Fruit fly (Drosophila melanogaster) whole organism, adult: ENCODE measurements around the gene CG11629.

ENCODE experiments used
- CG11617 ChIP-seq: fragments of 200-800 bp; sonication (Bioruptor generic); optimal IDR thresholded peaks from 2 replicates; lab custom pipeline; 2017; ENCODE audit warnings: mild to moderate bottlenecking, missing biosample characterization, missing genetic modification reagents, missing genetic modification characterization
- CG12768 ChIP-seq: fragments of 200-800 bp; sonication (Bioruptor generic); optimal IDR thresholded peaks from 2 replicates; lab custom pipeline; 2017; ENCODE audit warnings: missing biosample characterization, missing genetic modification characterization, mild to moderate bottlenecking, moderate library complexity, missing genetic modification reagents
- CG14711 ChIP-seq: fragments of 200-800 bp; sonication (Bioruptor generic); optimal IDR thresholded peaks from 2 replicates; lab custom pipeline; 2018; ENCODE audit warnings: missing biosample characterization, mild to moderate bottlenecking, missing genetic modification characterization, moderate library complexity
- CG1620 ChIP-seq: fragments of 200-800 bp; sonication (Bioruptor generic); optimal IDR thresholded peaks from 2 replicates; lab custom pipeline; 2016; ENCODE audit warnings: missing biosample characterization, missing genetic modification characterization
- CG33017 ChIP-seq: fragments of 200-800 bp; sonication (Bioruptor generic); optimal IDR thresholded peaks from 2 replicates; lab custom pipeline; 2018; ENCODE audit warnings: missing biosample characterization, mild to moderate bottlenecking, missing genetic modification characterization, moderate library complexity
- CG5204 ChIP-seq: fragments of 200-800 bp; sonication (Bioruptor generic); optimal IDR thresholded peaks from 2 replicates; lab custom pipeline; 2016; ENCODE audit warnings: missing biosample characterization, missing genetic modification characterization
- CG7045 ChIP-seq: fragments of 200-800 bp; sonication (Bioruptor generic); optimal IDR thresholded peaks from 2 replicates; lab custom pipeline; 2017; ENCODE audit warnings: missing biosample characterization, mild to moderate bottlenecking, missing genetic modification characterization
- CG7101 ChIP-seq: fragments of 200-800 bp; sonication (Bioruptor generic); optimal IDR thresholded peaks from 2 replicates; lab custom pipeline; 2018; ENCODE audit warnings: missing biosample characterization, mild to moderate bottlenecking, missing genetic modification characterization, moderate library complexity
- Clk ChIP-seq: fragments of 200-800 bp; sonication (Bioruptor generic); optimal IDR thresholded peaks from 2 replicates; lab custom pipeline; 2017; ENCODE audit warnings: missing biosample characterization, missing genetic modification characterization
- Crg-1 ChIP-seq: fragments of 200-800 bp; sonication (Bioruptor generic); optimal IDR thresholded peaks from 2 replicates; lab custom pipeline; 2016; ENCODE audit warnings: missing biosample characterization, missing genetic modification characterization
- Hr96 ChIP-seq: fragments of 200-800 bp; sonication (Bioruptor generic); optimal IDR thresholded peaks from 2 replicates; lab custom pipeline; 2016; ENCODE audit warnings: missing biosample characterization, missing genetic modification characterization
- Mnt ChIP-seq: fragments of 200-800 bp; sonication (Bioruptor generic); optimal IDR thresholded peaks from 2 replicates; lab custom pipeline; 2016; ENCODE audit warnings: missing biosample characterization, mild to moderate bottlenecking, missing genetic modification characterization
- bab1 ChIP-seq: fragments of 200-800 bp; sonication (Bioruptor generic); optimal IDR thresholded peaks from 3 replicates; lab custom pipeline; 2019; ENCODE audit warnings: missing biosample characterization, mild to moderate bottlenecking, missing genetic modification characterization, moderate library complexity
- cic ChIP-seq: fragments of 200-800 bp; sonication (Bioruptor generic); optimal IDR thresholded peaks from 2 replicates; lab custom pipeline; 2017; ENCODE audit warnings: missing biosample characterization, mild to moderate bottlenecking, missing genetic modification characterization, moderate library complexity
- cnc ChIP-seq, 2 experiments: fragments of >200 bp; optimal IDR thresholded peaks; 2 replicates each; lab custom pipeline; 2017
- kay ChIP-seq: fragments of 200-800 bp; sonication (Bioruptor generic); peaks from one replicate; lab custom pipeline; 2016; ENCODE audit warnings: missing biosample characterization, missing genetic modification characterization, borderline replicate concordance
- ovo ChIP-seq: fragments of 200-800 bp; sonication (Bioruptor generic); optimal IDR thresholded peaks from 2 replicates; lab custom pipeline; 2016; ENCODE audit warnings: missing biosample characterization, missing genetic modification characterization
- pad ChIP-seq: fragments of 200-800 bp; sonication (Bioruptor generic); optimal IDR thresholded peaks from 3 replicates; lab custom pipeline; 2017; ENCODE audit warnings: missing biosample characterization, missing genetic modification characterization, mild to moderate bottlenecking, moderate library complexity, missing genetic modification reagents
- tj ChIP-seq: fragments of 200-800 bp; sonication (Bioruptor generic); optimal IDR thresholded peaks from 3 replicates; lab custom pipeline; 2017; ENCODE audit warnings: missing biosample characterization, mild to moderate bottlenecking, missing genetic modification characterization, moderate library complexity
- toe ChIP-seq: fragments of 200-800 bp; sonication (Bioruptor generic); optimal IDR thresholded peaks from 2 replicates; lab custom pipeline; 2016; ENCODE audit warnings: missing biosample characterization, missing genetic modification characterization

Gene CG11629

DNA sequence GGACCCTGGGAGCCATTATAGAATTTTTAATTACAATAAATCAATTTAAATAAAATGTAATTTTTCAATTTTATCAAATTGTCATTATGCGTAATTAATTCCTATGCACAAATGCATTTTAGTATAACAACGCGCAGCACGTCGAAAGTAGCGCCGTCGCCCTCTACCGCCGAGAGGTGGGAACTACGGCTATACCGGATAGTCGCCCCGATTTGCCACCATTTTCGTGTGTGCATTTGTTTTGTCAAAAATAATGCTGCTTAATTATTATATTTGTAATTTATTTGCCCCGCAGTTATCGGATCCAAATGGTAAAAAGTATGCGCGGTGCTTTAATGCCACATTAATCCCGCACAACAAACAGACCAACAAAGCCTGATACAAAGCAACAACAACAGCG lies 6.1 kb upstream of the CG11629 start:
- TF ChIP-seq CG7101 (tag; lab: Kevin White, UChicago), result no peak
- TF ChIP-seq CG12768 (GFP tag; lab: Kevin White, UChicago), result no peak
- TF ChIP-seq tj (GFP tag; lab: Kevin White, UChicago), result no peak
- TF ChIP-seq Crg-1 (GFP tag; lab: Kevin White, UChicago), result no peak
- no peak for TF ChIP-seq CG5204 (GFP tag; lab: Kevin White, UChicago)
- no peak for TF ChIP-seq bab1
- no peak for TF ChIP-seq Hr96 (GFP tag; lab: Kevin White, UChicago)
- TF ChIP-seq CG33017, result no peak
- TF ChIP-seq ovo (GFP tag; lab: Kevin White, UChicago), result no peak
- TF ChIP-seq kay (GFP tag; lab: Kevin White, UChicago), result no peak
- no peak for TF ChIP-seq cic

DNA sequence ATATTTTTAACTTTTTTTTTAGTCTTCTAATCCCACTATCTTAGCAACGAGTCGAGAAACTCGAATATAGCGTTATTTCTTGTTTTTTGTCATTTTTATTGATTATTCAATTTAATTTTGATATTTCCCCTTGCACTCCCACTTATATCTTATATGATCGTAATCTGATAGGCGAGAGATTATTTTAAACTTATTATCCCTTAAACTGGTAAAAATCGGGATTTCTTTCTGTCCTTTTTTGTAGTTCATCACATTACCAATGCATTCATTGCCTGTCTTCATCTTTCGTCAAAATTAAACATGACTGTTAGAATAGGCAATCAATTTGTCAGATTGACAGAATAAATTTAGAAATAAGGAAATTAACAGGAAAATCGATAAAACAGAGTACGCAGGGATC lies 4.6 kb upstream of the CG11629 start, which contains the start of gene CG1421:
Gene CG1421, plus strand, starts transcription at position 301 of the 400 bp plus-strand sequence.
- TF ChIP-seq Clk (no peak), toe (GFP tag; lab: Kevin White, UChicago) (no peak), CG12768 (GFP tag; lab: Kevin White, UChicago) (no peak), bab1 (no peak), Hr96 (GFP tag; lab: Kevin White, UChicago) (no peak), cnc (optimal IDR thresholded peaks at IDR 0.05; lab: Kevin White, UChicago) (no peak), CG1620 (GFP tag; lab: Kevin White, UChicago) (no peak), Mnt (GFP tag; lab: Kevin White, UChicago) (no peak), CG7045 (no peak)

DNA sequence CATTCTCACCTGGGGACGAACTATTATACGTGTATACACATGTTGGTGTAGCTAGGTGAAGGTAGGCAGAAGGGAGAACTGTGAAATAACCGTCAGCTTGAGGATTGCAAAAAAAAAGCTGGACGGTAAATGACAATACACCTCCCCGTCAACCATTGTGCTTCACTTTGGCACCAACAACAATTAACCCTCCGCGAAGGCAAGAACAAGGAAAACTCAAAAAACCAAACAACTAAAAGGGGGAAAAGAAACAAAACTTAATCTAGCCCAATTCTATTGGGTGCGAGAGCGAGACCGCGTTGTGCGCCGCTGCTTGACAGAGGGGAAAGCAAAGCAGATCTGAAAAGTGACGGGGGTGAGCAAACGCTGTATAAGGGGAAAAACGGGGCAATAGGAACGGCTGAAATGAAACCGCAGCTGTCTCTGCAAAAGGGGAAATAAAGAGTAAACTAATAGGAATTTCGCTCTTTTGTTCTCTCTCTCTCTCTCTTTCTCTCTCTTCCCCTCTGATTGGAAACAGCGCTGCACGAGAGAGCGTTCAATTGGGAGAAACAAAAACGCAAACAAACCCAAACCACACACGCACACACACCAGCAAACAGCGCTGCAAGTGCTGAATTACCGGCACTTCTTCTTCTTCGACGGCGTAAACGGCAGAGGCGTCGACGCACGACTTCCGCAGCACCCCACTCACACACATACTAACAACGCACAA lies 1.1 kb upstream of the CG11629 start:
- TF ChIP-seq Hr96 (GFP tag; lab: Kevin White, UChicago) (peak; percentile 7), kay (GFP tag; lab: Kevin White, UChicago) (no peak), Mnt (GFP tag; lab: Kevin White, UChicago) (no peak), bab1 (no peak), tj (GFP tag; lab: Kevin White, UChicago) (no peak), Clk (no peak), cnc (optimal IDR thresholded peaks at IDR 0.05; lab: Kevin White, UChicago) (no peak), pad (GFP tag; lab: Kevin White, UChicago) (peak; percentile 100), CG1620 (GFP tag; lab: Kevin White, UChicago) (no peak), cic (no peak), CG12768 (GFP tag; lab: Kevin White, UChicago) (no peak), toe (GFP tag; lab: Kevin White, UChicago) (no peak), CG7045 (no peak), CG5204 (GFP tag; lab: Kevin White, UChicago) (no peak), ovo (GFP tag; lab: Kevin White, UChicago) (peak; percentile 35), CG14711 (no peak), CG7101 (tag; lab: Kevin White, UChicago) (no peak), CG33017 (no peak), CG11617 (GFP tag; lab: Kevin White, UChicago) (no peak), Crg-1 (GFP tag; lab: Kevin White, UChicago) (no peak)

DNA sequence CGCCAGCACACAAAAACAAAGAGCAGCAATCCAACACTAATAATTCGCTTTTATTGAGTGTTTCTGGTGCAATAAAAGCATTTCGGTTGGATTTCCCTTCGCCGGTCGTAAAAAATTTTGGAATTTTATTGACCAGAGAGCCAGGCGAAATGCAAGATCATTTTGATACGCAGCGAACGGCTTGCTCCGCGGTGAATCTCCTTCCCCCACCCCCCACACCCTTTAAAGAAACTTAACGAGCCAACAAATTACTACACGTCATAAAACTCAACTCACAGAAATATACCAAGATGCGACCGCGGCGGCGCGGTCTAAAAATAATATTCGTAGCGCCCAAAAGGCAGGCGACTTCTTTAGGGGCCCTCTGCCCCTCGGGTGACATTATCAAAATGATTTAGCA lies 2.0 kb downstream of the CG11629 start:
- TF ChIP-seq CG1620 (GFP tag; lab: Kevin White, UChicago), result no peak
- TF ChIP-seq CG33017, result no peak
- TF ChIP-seq CG7101 (tag; lab: Kevin White, UChicago), result no peak
- TF ChIP-seq CG11617 (GFP tag; lab: Kevin White, UChicago), result no peak
- TF ChIP-seq ovo (GFP tag; lab: Kevin White, UChicago), result no peak
- no peak for TF ChIP-seq CG7045
- TF ChIP-seq Hr96 (GFP tag; lab: Kevin White, UChicago), result no peak
- no peak for TF ChIP-seq tj (GFP tag; lab: Kevin White, UChicago)

DNA sequence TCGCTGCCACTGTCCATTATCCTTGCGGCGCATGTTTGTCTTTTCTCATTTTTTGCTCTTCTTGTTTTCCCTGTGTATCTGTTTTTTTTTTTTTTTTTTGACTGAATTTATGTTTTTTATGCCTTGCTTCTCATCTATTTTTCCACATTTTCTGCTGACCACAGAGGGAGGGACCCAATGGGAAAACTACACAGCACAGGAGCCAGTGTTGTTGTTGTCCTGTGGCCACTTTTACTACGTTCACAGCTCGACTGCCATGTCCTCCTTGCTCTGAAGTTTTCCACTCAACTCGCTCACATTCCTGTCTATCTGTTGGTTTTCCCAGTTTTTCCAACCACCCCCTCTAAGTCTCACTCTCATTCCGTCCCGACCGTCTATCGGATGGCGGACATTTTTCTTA lies 7.9 kb downstream of the CG11629 start:
- no peak for TF ChIP-seq CG5204 (GFP tag; lab: Kevin White, UChicago)
- no peak for TF ChIP-seq kay (GFP tag; lab: Kevin White, UChicago)
- TF ChIP-seq cnc (optimal IDR thresholded peaks at IDR 0.05; lab: Kevin White, UChicago), result no peak
- no peak for TF ChIP-seq cic
- TF ChIP-seq CG11617 (GFP tag; lab: Kevin White, UChicago), result no peak
- TF ChIP-seq CG12768 (GFP tag; lab: Kevin White, UChicago), result no peak
- no peak for TF ChIP-seq Clk
- no peak for TF ChIP-seq pad (GFP tag; lab: Kevin White, UChicago)

DNA sequence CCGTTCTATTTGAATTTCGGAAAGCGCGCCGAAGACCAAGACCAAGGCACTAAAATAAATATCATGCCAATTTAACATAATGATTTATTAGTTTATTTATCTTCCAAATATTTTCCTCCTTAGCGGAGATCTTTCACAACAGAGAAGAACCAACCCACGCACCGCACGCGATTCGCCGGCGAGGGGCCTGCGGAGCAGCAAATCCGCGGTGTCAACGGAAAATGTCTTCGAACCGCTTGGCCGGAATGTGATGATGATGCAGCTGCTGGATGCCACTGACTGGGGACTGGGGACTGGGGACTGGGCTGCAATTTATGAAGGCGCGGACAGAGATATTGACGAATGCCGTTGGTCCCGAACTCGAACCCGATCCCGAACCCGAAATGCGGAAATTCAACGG lies 10.5 kb downstream of the CG11629 start:
- TF ChIP-seq tj (GFP tag; lab: Kevin White, UChicago) (peak; percentile 73), CG14711 (no peak)

DNA sequence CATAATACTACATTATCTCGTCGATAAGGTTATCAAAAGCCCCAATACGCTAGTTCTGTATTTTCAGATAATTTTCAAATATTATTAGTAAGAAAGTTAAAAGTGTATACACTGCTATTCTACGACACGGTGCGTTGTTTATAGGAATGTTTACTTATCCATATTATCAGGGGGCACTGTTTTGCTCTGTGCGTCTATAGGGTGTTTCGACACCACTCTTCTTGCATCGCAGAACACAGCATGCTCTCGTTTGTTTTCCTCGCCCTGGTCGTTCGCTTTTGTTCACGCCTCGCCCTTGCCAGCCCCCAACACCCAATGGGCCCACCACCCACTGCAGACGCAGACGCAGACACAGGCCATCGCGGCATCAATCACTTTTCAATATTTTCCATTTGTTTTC lies 11.8 kb downstream of the CG11629 start:
- no peak for TF ChIP-seq cnc (optimal IDR thresholded peaks at IDR 0.05; lab: Kevin White, UChicago)
- no peak for TF ChIP-seq CG7101 (tag; lab: Kevin White, UChicago)
- TF ChIP-seq Clk, result no peak
- no peak for TF ChIP-seq kay (GFP tag; lab: Kevin White, UChicago)
- TF ChIP-seq CG5204 (GFP tag; lab: Kevin White, UChicago), result no peak
- TF ChIP-seq CG12768 (GFP tag; lab: Kevin White, UChicago), result no peak
- TF ChIP-seq Hr96 (GFP tag; lab: Kevin White, UChicago), result no peak
- TF ChIP-seq cic, result no peak
- no peak for TF ChIP-seq CG7045
